Worm (Caenorhabditis elegans): ENCODE measurements around the gene cutl-12.
A peak's percentile ranks its signal among the peaks of the same experiment; 100 is the strongest.

The cutl-12 gene

ce11 chrII:8641131-8641530 is 6.8 kb upstream of the cutl-12 start, which contains the start of gene D2085.7 (continued):
- TF ChIP-seq dsc-1 (tag; optimal IDR thresholded peaks at IDR 0.05) = no peak
- TF ChIP-seq mdl-1 (tag; optimal IDR thresholded peaks at IDR 0.05) = no peak
- no peak for TF ChIP-seq egl-13 (tag; optimal IDR thresholded peaks at IDR 0.05)
- no peak for TF ChIP-seq ceh-88 (GFP tag; IDR thresholded peaks at IDR 0.05)
- no peak for TF ChIP-seq irx-1 (tag; optimal IDR thresholded peaks at IDR 0.05)
- TF ChIP-seq sup-37 (GFP tag; optimal IDR thresholded peaks at IDR 0.05) = no peak
- TF ChIP-seq alr-1 (tag; optimal IDR thresholded peaks at IDR 0.05; ENCODE audit: borderline replicate concordance) = no peak
- peak in 1 of 2 experiments; percentile 4 for TF ChIP-seq lin-35 (GFP tag; optimal IDR thresholded peaks at IDR 0.05)
- TF ChIP-seq tbx-2 (tag; optimal IDR thresholded peaks at IDR 0.05) = no peak
- TF ChIP-seq nhr-28 (tag; optimal IDR thresholded peaks at IDR 0.05) = no peak
- no peak for TF ChIP-seq fos-1 (tag; optimal IDR thresholded peaks at IDR 0.05)
- no peak for TF ChIP-seq nhr-237 (tag; optimal IDR thresholded peaks at IDR 0.05)
- no peak for TF ChIP-seq nhr-12 (tag; optimal IDR thresholded peaks at IDR 0.05)
- no peak for TF ChIP-seq C34B4.2 (tag; optimal IDR thresholded peaks at IDR 0.05)
- TF ChIP-seq hpl-2 (GFP tag; optimal IDR thresholded peaks at IDR 0.05) = no peak
- TF ChIP-seq lir-3 (tag; optimal IDR thresholded peaks at IDR 0.05; ENCODE audit: poor library complexity) = no peak
- TF ChIP-seq nhr-84 (tag; optimal IDR thresholded peaks at IDR 0.05) = no peak
- no peak for TF ChIP-seq aha-1 (tag; optimal IDR thresholded peaks at IDR 0.05)
- no peak for TF ChIP-seq nhr-19 (GFP tag; conservative IDR thresholded peaks at IDR 0.05)
- TF ChIP-seq mep-1 (tag; optimal IDR thresholded peaks at IDR 0.05) = no peak
- no peak for TF ChIP-seq nhr-71 (tag; optimal IDR thresholded peaks at IDR 0.05)
- TF ChIP-seq lin-15B (tag; optimal IDR thresholded peaks at IDR 0.05) = no peak

- no peak for TF ChIP-seq efl-3 (GFP tag; optimal IDR thresholded peaks at IDR 0.05)
- TF ChIP-seq nhr-76 (tag; optimal IDR thresholded peaks at IDR 0.05) = no peak
- TF ChIP-seq lin-14 (GFP tag; optimal IDR thresholded peaks at IDR 0.05) = peak; percentile 30
- no peak for TF ChIP-seq mdl-1 (tag; optimal IDR thresholded peaks at IDR 0.05)
- TF ChIP-seq mep-1 (tag; optimal IDR thresholded peaks at IDR 0.05) = peak; percentile 12
- TF ChIP-seq nhr-85 (tag) = peak; percentile 31
- no peak for TF ChIP-seq mef-2 (tag; optimal IDR thresholded peaks at IDR 0.05)
Measured at ce11 chrII:8640503-8640902, 6.2 kb upstream of the cutl-12 start.

DNA sequence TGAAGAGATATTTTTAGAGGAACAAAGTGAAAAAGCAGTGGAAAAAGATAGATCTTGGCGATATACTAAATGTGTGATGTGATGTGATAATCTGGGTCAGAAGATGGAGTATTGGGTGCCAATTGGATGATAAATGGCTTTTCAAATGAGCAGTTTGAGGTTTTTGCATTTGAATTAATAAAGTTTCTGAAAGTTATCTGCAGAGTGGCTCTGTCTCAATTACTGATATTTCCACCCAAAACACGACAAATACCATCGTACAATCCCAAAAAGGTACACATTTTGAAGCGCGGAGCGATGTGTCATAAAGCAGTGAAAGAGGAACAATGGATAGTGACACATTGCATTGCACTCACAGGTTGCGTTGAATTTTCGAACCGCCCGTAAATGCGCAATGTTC is 5.3 kb upstream of the cutl-12 start:
- TF ChIP-seq dpl-1 (GFP tag; optimal IDR thresholded peaks at IDR 0.05) (no peak), nhr-11 (tag; optimal IDR thresholded peaks at IDR 0.05) (no peak), nhr-28 (tag; optimal IDR thresholded peaks at IDR 0.05) (no peak), unc-130 (tag; optimal IDR thresholded peaks at IDR 0.05) (no peak)

- TF ChIP-seq efl-1 (optimal IDR thresholded peaks at IDR 0.05) = no peak
- peak in 1 of 2 experiments; percentile 39 for TF ChIP-seq efl-1 (GFP tag; optimal IDR thresholded peaks at IDR 0.05 in 1 of 2)
- no peak for TF ChIP-seq dsc-1 (tag; optimal IDR thresholded peaks at IDR 0.05)
- TF ChIP-seq lin-13 (GFP tag; optimal IDR thresholded peaks at IDR 0.05) = no peak
Measured at ce11 chrII:8637615-8638014, 3.3 kb upstream of the cutl-12 start, which contains the start of gene vab-9. Gene vab-9 (minus strand): TSS chrII:8637715.

- TF ChIP-seq pax-3 (tag; optimal IDR thresholded peaks at IDR 0.05) (no peak), pqm-1 (tag; optimal IDR thresholded peaks at IDR 0.05) (no peak), mep-1 (tag; optimal IDR thresholded peaks at IDR 0.05) (no peak), nhr-85 (tag) (no peak), nhr-71 (tag; optimal IDR thresholded peaks at IDR 0.05) (no peak), C34B4.2 (tag; optimal IDR thresholded peaks at IDR 0.05) (no peak), unc-30 (tag; optimal IDR thresholded peaks at IDR 0.05) (no peak), mdl-1 (tag; optimal IDR thresholded peaks at IDR 0.05) (no peak), aha-1 (tag; optimal IDR thresholded peaks at IDR 0.05) (no peak), fkh-8 (tag; optimal IDR thresholded peaks at IDR 0.05) (no peak), F16B12.6 (tag; optimal IDR thresholded peaks at IDR 0.05) (no peak), efl-3 (GFP tag; optimal IDR thresholded peaks at IDR 0.05) (no peak), ets-5 (GFP tag; IDR thresholded peaks at IDR 0.05) (no peak), dsc-1 (tag; optimal IDR thresholded peaks at IDR 0.05) (no peak), lin-15B (tag; optimal IDR thresholded peaks at IDR 0.05) (no peak), ceh-82 (tag; optimal IDR thresholded peaks at IDR 0.05) (no peak), egl-27 (tag; optimal IDR thresholded peaks at IDR 0.05) (no peak), zag-1 (tag; optimal IDR thresholded peaks at IDR 0.05) (no peak)
Measured at ce11 chrII:8631766-8632165, 2.5 kb downstream of the cutl-12 start.

All from whole organism, L1 larva.